Worm (Caenorhabditis elegans) whole organism, midembryonic: ENCODE measurements around the gene K11H3.2.

Experiments used
- T22C8.4 ChIP-seq: fragments of 200-800 bp; sonication (Bioruptor generic); IDR thresholded peaks from 2 replicates; pipeline ENCODE4 v1.3.6; 2022; ENCODE audit warnings: missing genetic modification characterization, missing compliant biosample characterization
- cog-1 ChIP-seq: sonication (generic microtip); optimal IDR thresholded peaks from 2 replicates; lab custom pipeline; 2016; ENCODE audit warnings: missing genetic modification characterization, missing compliant biosample characterization
- flt-1 ChIP-seq: fragments of 200-800 bp; sonication (Bioruptor generic); IDR thresholded peaks from 2 replicates; pipeline ENCODE4 v1.3.6; 2022; ENCODE audit warnings: missing genetic modification characterization, missing compliant biosample characterization
- med-1 ChIP-seq: sonication (generic microtip); optimal IDR thresholded peaks from 2 replicates; lab custom pipeline; 2017; ENCODE audit warnings: missing genetic modification characterization, mild to moderate bottlenecking, missing compliant biosample characterization, antibody characterized with exemption, missing genetic modification reagents; ENCODE audit not compliant: insufficient read depth
- ref-1 ChIP-seq: fragments of 200-800 bp; sonication (Bioruptor generic); conservative IDR thresholded peaks from 2 replicates; pipeline ENCODE4 v1.3.6; 2022; ENCODE audit warnings: missing genetic modification reagents, missing genetic modification characterization, missing compliant biosample characterization
- tab-1 ChIP-seq: fragments of 200-800 bp; sonication (Bioruptor generic); IDR thresholded peaks from 2 replicates; pipeline ENCODE4 v1.3.6; 2022; ENCODE audit warnings: missing genetic modification characterization, missing compliant biosample characterization
- ztf-23 ChIP-seq: fragments of 200-800 bp; sonication (Bioruptor generic); IDR thresholded peaks from 2 replicates; pipeline ENCODE4 v1.3.6; 2022; ENCODE audit warnings: missing genetic modification reagents, missing genetic modification characterization, missing compliant biosample characterization
- ztf-29 ChIP-seq: fragments of 200-800 bp; sonication (Bioruptor generic); IDR thresholded peaks from 2 replicates; pipeline ENCODE4 v1.3.6; 2022; ENCODE audit warnings: missing genetic modification reagents, missing genetic modification characterization, missing compliant biosample characterization

DNA sequence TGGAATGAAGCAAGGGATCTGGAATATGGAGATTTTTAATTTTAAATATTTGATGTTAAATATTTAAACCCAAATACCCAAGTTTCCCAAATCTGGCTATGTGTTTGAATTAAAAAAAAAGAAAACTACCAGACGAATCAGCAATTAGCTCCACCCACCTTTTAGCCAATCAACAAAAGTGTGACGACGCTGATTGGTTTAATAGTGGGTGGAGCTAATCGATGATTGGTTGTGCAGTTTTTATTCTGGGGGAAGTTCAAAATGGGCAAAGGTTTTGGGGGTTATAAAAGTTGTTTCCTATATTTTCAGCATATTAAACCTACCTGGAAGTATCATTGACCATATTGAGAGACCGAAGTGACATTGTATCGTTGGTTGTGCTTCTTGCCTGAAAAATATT, 28.3 kb downstream of the K11H3.2 start:
- no peak for TF ChIP-seq flt-1 (GFP tag; lab: Robert Waterston, UW)
- TF ChIP-seq ztf-23 (GFP tag; lab: Robert Waterston, UW): no peak
- TF ChIP-seq cog-1 (tag; lab: Kevin White, UChicago): no peak
- no peak for TF ChIP-seq tab-1
- TF ChIP-seq T22C8.4 (GFP tag; lab: Robert Waterston, UW): no peak
- no peak for TF ChIP-seq ref-1 (GFP tag; lab: Robert Waterston, UW)
- no peak for TF ChIP-seq ztf-29 (GFP tag; lab: Robert Waterston, UW)
- no peak for TF ChIP-seq med-1
